Fruit fly (Drosophila melanogaster): Measurements from ENCODE around the gene Gagr.

The Gagr gene

dm6 chr3L:16412394-16412950 lies 18.1 kb downstream of the Gagr start, which contains the start of gene Serinc (continued):
- peak; percentile 55 for TF ChIP-seq CG16863 (GFP tag; optimal IDR thresholded peaks at IDR 0.05)
- TF ChIP-seq CG11085 (GFP tag; IDR thresholded peaks at IDR 0.05): peak; percentile 33; the same call in 1 of the 2 replicates
- peak; percentile 27 for TF ChIP-seq CG18476 (GFP tag; optimal IDR thresholded peaks at IDR 0.05)
- no peak for TF ChIP-seq CG31441 (GFP tag; IDR thresholded peaks at IDR 0.05)
- TF ChIP-seq ems (GFP tag; optimal IDR thresholded peaks at IDR 0.05): peak; percentile 42
- TF ChIP-seq Neu2 (GFP tag; optimal IDR thresholded peaks at IDR 0.05; ENCODE audit: borderline replicate concordance): no peak
- no peak for TF ChIP-seq CG4360 (GFP tag; IDR thresholded peaks at IDR 0.05)
- no peak for TF ChIP-seq CG10274 (GFP tag; optimal IDR thresholded peaks at IDR 0.05)
- TF ChIP-seq PHDP (tag; optimal IDR thresholded peaks at IDR 0.05): peak; percentile 40
- TF ChIP-seq sisA (GFP tag; IDR thresholded peaks at IDR 0.05): peak; percentile 14; the same call in 1 of the 2 replicates
- TF ChIP-seq phol (tag; optimal IDR thresholded peaks at IDR 0.05): peak; percentile 75
- peak; percentile 21; the same call in 1 of the 2 replicates for TF ChIP-seq Ada2b (GFP tag; IDR thresholded peaks at IDR 0.05)
- TF ChIP-seq oc (tag; optimal IDR thresholded peaks at IDR 0.05): no peak
- TF ChIP-seq dan (GFP tag; IDR thresholded peaks at IDR 0.05): no peak
- peak; percentile 25 for TF ChIP-seq CG3163 (GFP tag; optimal IDR thresholded peaks at IDR 0.05)
- no peak for TF ChIP-seq CG6689 (GFP tag; IDR thresholded peaks at IDR 0.05)
- TF ChIP-seq CG14014 (GFP tag; IDR thresholded peaks at IDR 0.05): peak; percentile 42; the same call in 1 of the 2 replicates
- TF ChIP-seq Mrtf (GFP tag; IDR thresholded peaks at IDR 0.05): no peak
- peak; percentile 41 to 47 for TF ChIP-seq Pdp1 (GFP tag; optimal IDR thresholded peaks at IDR 0.05)
- TF ChIP-seq mld (GFP tag; IDR thresholded peaks at IDR 0.05; ENCODE audit: partially characterized antibody): peak; percentile 95
- 0 out of 3 replicates have a peak, but pooled peaks have one; percentile 25 for TF ChIP-seq Optix (GFP tag; IDR thresholded peaks at IDR 0.05)
- no peak for TF ChIP-seq kay (GFP tag; optimal IDR thresholded peaks at IDR 0.05)
- TF ChIP-seq CG5953 (GFP tag; IDR thresholded peaks at IDR 0.05): no peak
- no peak for TF ChIP-seq tgo (GFP tag; IDR thresholded peaks at IDR 0.05)
- TF ChIP-seq CG4707 (GFP tag; optimal IDR thresholded peaks at IDR 0.05): no peak
- peak; percentile 90 for TF ChIP-seq sens (GFP tag)
- TF ChIP-seq HmgD (GFP tag; optimal IDR thresholded peaks at IDR 0.05): no peak
- TF ChIP-seq Elba2 (GFP tag; optimal IDR thresholded peaks at IDR 0.05): no peak
- TF ChIP-seq CG1647 (GFP tag; optimal IDR thresholded peaks at IDR 0.05): peak; percentile 51
- no peak for TF ChIP-seq CG4730 (GFP tag; IDR thresholded peaks at IDR 0.05)
- peak; percentile 16 for TF ChIP-seq Fer2 (tag; optimal IDR thresholded peaks at IDR 0.05)
- no peak for TF ChIP-seq peb (GFP tag; IDR thresholded peaks at IDR 0.05)
- no peak for TF ChIP-seq Sox102F (GFP tag; optimal IDR thresholded peaks at IDR 0.05)
- peak; percentile 27 for TF ChIP-seq CG17912 (GFP tag; optimal IDR thresholded peaks at IDR 0.05)
- no peak for TF ChIP-seq CG10959 (GFP tag; IDR thresholded peaks at IDR 0.05)
- no peak for TF ChIP-seq CG2678 (tag; optimal IDR thresholded peaks at IDR 0.05)
- TF ChIP-seq Hr51 (GFP tag; optimal IDR thresholded peaks at IDR 0.05): peak in 1 of 2 experiments; percentile 39
- no peak for TF ChIP-seq Kr (GFP tag; optimal IDR thresholded peaks at IDR 0.05)
- TF ChIP-seq CG17829 (tag; optimal IDR thresholded peaks at IDR 0.05): peak; percentile 59
- peak; percentile 37 for TF ChIP-seq Nf-YB (GFP tag; optimal IDR thresholded peaks at IDR 0.05)
- peak; percentile 9 for TF ChIP-seq Oli (tag; optimal IDR thresholded peaks at IDR 0.05)
- peak; percentile 25 for TF ChIP-seq CG34376 (GFP tag; optimal IDR thresholded peaks at IDR 0.05)
- TF ChIP-seq CkIIα-i1 (GFP tag; IDR thresholded peaks at IDR 0.05): no peak
- peak; percentile 37 for TF ChIP-seq CG9797 (GFP tag; optimal IDR thresholded peaks at IDR 0.05)
- no peak for TF ChIP-seq yki (optimal IDR thresholded peaks at IDR 0.05)
- TF ChIP-seq Bteb2 (GFP tag; optimal IDR thresholded peaks at IDR 0.05): peak; percentile 40
- peak; percentile 61 for TF ChIP-seq nerfin-1 (tag; optimal IDR thresholded peaks at IDR 0.05)
- no peak for TF ChIP-seq hth (optimal IDR thresholded peaks at IDR 0.05)
- peak; percentile 74 for TF ChIP-seq CG15601 (tag; optimal IDR thresholded peaks at IDR 0.05)
- peak; percentile 69 for TF ChIP-seq Dad (GFP tag; optimal IDR thresholded peaks at IDR 0.05)
- TF ChIP-seq CG12299 (tag; optimal IDR thresholded peaks at IDR 0.05): peak; percentile 36

Data from whole organism, embryonic.